Fruit fly (Drosophila melanogaster) whole organism, embryonic: ENCODE measurements around the gene velo.

Experiments
- Ada2b ChIP-seq: fragments of 200-800 bp; sonication (Bioruptor generic); IDR thresholded peaks from 2 replicates; pipeline ENCODE4 v1.3.6; 2022; ENCODE audit warnings: missing biosample characterization, missing genetic modification characterization
- Bgb ChIP-seq: fragments of 200-800 bp; sonication (Bioruptor generic); IDR thresholded peaks from 2 replicates; pipeline ENCODE4 v1.3.6; 2022; ENCODE audit warnings: missing biosample characterization, missing genetic modification characterization; ENCODE audit not compliant: partially characterized antibody
- CG11695 ChIP-seq: fragments of 200-800 bp; sonication (Bioruptor generic); IDR thresholded peaks from 3 replicates; pipeline ENCODE4 v1.3.6; 2022; ENCODE audit warnings: missing biosample characterization, missing genetic modification characterization
- CG12155 ChIP-seq: fragments of 200-800 bp; sonication (Bioruptor generic); optimal IDR thresholded peaks from 3 replicates; lab custom pipeline; 2016; ENCODE audit warnings: missing biosample characterization, missing genetic modification characterization
- CG15696 ChIP-seq: fragments of 200-800 bp; sonication (Bioruptor generic); optimal IDR thresholded peaks from 2 replicates; lab custom pipeline; 2019; ENCODE audit warnings: missing biosample characterization, mild to moderate bottlenecking, missing genetic modification characterization, moderate library complexity
- CG16863 ChIP-seq: fragments of 200-800 bp; sonication (Bioruptor generic); optimal IDR thresholded peaks from 3 replicates; lab custom pipeline; 2016; ENCODE audit warnings: missing biosample characterization, missing genetic modification characterization
- CG18619 ChIP-seq: fragments of 200-800 bp; sonication (Bioruptor generic); optimal IDR thresholded peaks from 3 replicates; lab custom pipeline; 2017; ENCODE audit warnings: missing biosample characterization, mild to moderate bottlenecking, missing genetic modification characterization
- CG2712 ChIP-seq: fragments of 200-800 bp; optimal IDR thresholded peaks from 3 replicates; lab custom pipeline; 2019; ENCODE audit warnings: missing biosample characterization, mild to moderate bottlenecking, missing genetic modification characterization, moderate library complexity
- CG30020 ChIP-seq: fragments of 200-800 bp; optimal IDR thresholded peaks from 2 replicates; lab custom pipeline; 2019; ENCODE audit warnings: missing biosample characterization, mild to moderate bottlenecking, missing genetic modification characterization, moderate library complexity
- CG31224 ChIP-seq: fragments of 200-800 bp; sonication (Bioruptor generic); IDR thresholded peaks from 2 replicates; pipeline ENCODE4 v1.3.6; 2022; ENCODE audit warnings: missing biosample characterization, missing genetic modification characterization
- CG32532 ChIP-seq: fragments of 200-800 bp; sonication (Bioruptor generic); IDR thresholded peaks from 2 replicates; pipeline ENCODE4 v1.3.6; 2022; ENCODE audit warnings: missing biosample characterization, missing genetic modification characterization
- CG32772 ChIP-seq: fragments of 200-800 bp; sonication (Bioruptor generic); IDR thresholded peaks from 2 replicates; pipeline ENCODE4 v1.3.6; 2022; ENCODE audit warnings: missing biosample characterization, missing genetic modification characterization
- CG34376 ChIP-seq: fragments of 200-800 bp; sonication (Bioruptor generic); optimal IDR thresholded peaks from 2 replicates; lab custom pipeline; 2018; ENCODE audit warnings: missing biosample characterization, mild to moderate bottlenecking, missing genetic modification characterization
- CG6791 ChIP-seq: fragments of 200-800 bp; sonication (Bioruptor generic); IDR thresholded peaks from 3 replicates; pipeline ENCODE4 v1.3.6; 2022; ENCODE audit warnings: missing biosample characterization, missing genetic modification characterization; ENCODE audit not compliant: partially characterized antibody
- CG7357 ChIP-seq: fragments of 200-800 bp; sonication (Bioruptor generic); IDR thresholded peaks from 3 replicates; pipeline ENCODE4 v1.3.6; 2022; ENCODE audit warnings: missing biosample characterization, missing genetic modification characterization
- CG7745 ChIP-seq: fragments of 200-800 bp; sonication (Bioruptor generic); optimal IDR thresholded peaks from 2 replicates; lab custom pipeline; 2018; ENCODE audit warnings: missing biosample characterization, mild to moderate bottlenecking, missing genetic modification characterization, moderate library complexity
- CG8924 ChIP-seq: fragments of 200-800 bp; optimal IDR thresholded peaks from 3 replicates; lab custom pipeline; 2019; ENCODE audit warnings: missing biosample characterization, mild to moderate bottlenecking, missing genetic modification characterization, moderate library complexity
- CG8944 ChIP-seq: fragments of 200-800 bp; sonication (Bioruptor generic); optimal IDR thresholded peaks from 3 replicates; lab custom pipeline; 2016; ENCODE audit warnings: missing biosample characterization, missing genetic modification characterization
- CG9727 ChIP-seq: fragments of 200-800 bp; sonication (Bioruptor generic); optimal IDR thresholded peaks from 3 replicates; lab custom pipeline; 2017; ENCODE audit warnings: missing biosample characterization, mild to moderate bottlenecking, missing genetic modification characterization
- CG9817 ChIP-seq: fragments of 200-800 bp; sonication (Bioruptor generic); optimal IDR thresholded peaks from 2 replicates; lab custom pipeline; 2018; ENCODE audit warnings: missing biosample characterization, mild to moderate bottlenecking, missing genetic modification characterization, moderate library complexity
- Chrac-16 ChIP-seq: fragments of 200-800 bp; sonication (Bioruptor generic); optimal IDR thresholded peaks from 3 replicates; lab custom pipeline; 2016; ENCODE audit warnings: missing biosample characterization, missing genetic modification characterization
- GATAe ChIP-seq: fragments of 200-800 bp; sonication (Bioruptor generic); conservative IDR thresholded peaks from 2 replicates; pipeline ENCODE4 v1.3.6; 2022; ENCODE audit warnings: missing biosample characterization, missing genetic modification characterization
- H2.0 ChIP-seq: fragments of 200-800 bp; sonication (Bioruptor generic); IDR thresholded peaks from 2 replicates; pipeline ENCODE4 v1.3.6; 2022; ENCODE audit warnings: missing biosample characterization, missing genetic modification characterization
- HLH4C ChIP-seq: fragments of 200-800 bp; sonication (Bioruptor generic); IDR thresholded peaks from 3 replicates; pipeline ENCODE4 v1.3.6; 2022; ENCODE audit warnings: missing biosample characterization, missing genetic modification characterization; ENCODE audit not compliant: partially characterized antibody
- Med ChIP-seq: fragments of 200-800 bp; sonication (Bioruptor generic); peaks from one replicate; lab custom pipeline; 2016; ENCODE audit warnings: missing biosample characterization, missing genetic modification characterization, mild to moderate bottlenecking, inconsistent platforms, moderate library complexity
- Myb ChIP-seq: fragments of 200-800 bp; sonication (Bioruptor generic); optimal IDR thresholded peaks from 2 replicates; lab custom pipeline; 2016; ENCODE audit warnings: missing biosample characterization, missing genetic modification characterization
- Opbp ChIP-seq: fragments of 200-800 bp; sonication (Bioruptor generic); IDR thresholded peaks from 3 replicates; pipeline ENCODE4 v1.3.6; 2022; ENCODE audit warnings: missing biosample characterization, missing genetic modification characterization; ENCODE audit not compliant: partially characterized antibody
- Optix ChIP-seq: fragments of 200-800 bp; sonication (Bioruptor generic); IDR thresholded peaks from 3 replicates; pipeline ENCODE4 v1.3.6; 2022; ENCODE audit warnings: missing biosample characterization, missing genetic modification characterization
- amos ChIP-seq: fragments of 200-800 bp; sonication (Bioruptor generic); IDR thresholded peaks from 2 replicates; pipeline ENCODE4 v1.3.6; 2022; ENCODE audit warnings: missing biosample characterization, missing genetic modification characterization; ENCODE audit not compliant: partially characterized antibody
- bab2 ChIP-seq: fragments of 200-800 bp; sonication (Bioruptor generic); optimal IDR thresholded peaks from 2 replicates; lab custom pipeline; 2016; ENCODE audit warnings: missing biosample characterization, missing genetic modification characterization
- bcd ChIP-seq: fragments of 200-800 bp; sonication (Bioruptor generic); optimal IDR thresholded peaks from 2 replicates; lab custom pipeline; 2017; ENCODE audit warnings: missing biosample characterization, mild to moderate bottlenecking, missing genetic modification characterization
- cas ChIP-seq: fragments of 200-800 bp; sonication (Bioruptor generic); IDR thresholded peaks from 2 replicates; pipeline ENCODE4 v1.3.6; 2022; ENCODE audit warnings: missing biosample characterization, missing genetic modification characterization
- danr ChIP-seq: fragments of 200-800 bp; sonication (Bioruptor generic); IDR thresholded peaks from 2 replicates; pipeline ENCODE4 v1.3.6; 2022; ENCODE audit warnings: missing biosample characterization, missing genetic modification characterization
- dati ChIP-seq: fragments of 200-800 bp; sonication (Bioruptor generic); IDR thresholded peaks from 2 replicates; pipeline ENCODE4 v1.3.6; 2022; ENCODE audit warnings: missing biosample characterization, missing genetic modification characterization
- dpn ChIP-seq, 2 experiments: fragments of 200-800 bp; sonication (Bioruptor generic); optimal IDR thresholded peaks; 3 replicates each; lab custom pipeline; 2016; ENCODE audit warnings: missing biosample characterization in 2 of 2, missing genetic modification characterization in 2 of 2
- ems ChIP-seq: fragments of 200-800 bp; sonication (Bioruptor generic); optimal IDR thresholded peaks from 3 replicates; lab custom pipeline; 2016; ENCODE audit warnings: missing biosample characterization, missing genetic modification characterization
- fd3F ChIP-seq: fragments of 200-800 bp; sonication (Bioruptor generic); optimal IDR thresholded peaks from 2 replicates; lab custom pipeline; 2018; ENCODE audit warnings: missing biosample characterization, mild to moderate bottlenecking, missing genetic modification characterization, moderate library complexity
- hbn ChIP-seq: fragments of 200-800 bp; sonication (Bioruptor generic); IDR thresholded peaks from 2 replicates; pipeline ENCODE4 v1.3.6; 2022; ENCODE audit warnings: missing biosample characterization, missing genetic modification characterization; ENCODE audit not compliant: partially characterized antibody
- jigr1 ChIP-seq: fragments of 200-800 bp; sonication (Bioruptor generic); IDR thresholded peaks from 3 replicates; pipeline ENCODE4 v1.3.6; 2022; ENCODE audit warnings: missing biosample characterization, missing genetic modification characterization
- klu ChIP-seq: fragments of 200-800 bp; sonication (Bioruptor generic); IDR thresholded peaks from 2 replicates; pipeline ENCODE4 v1.3.6; 2022; ENCODE audit warnings: missing biosample characterization, missing genetic modification characterization
- lola ChIP-seq, 3 experiments: fragments of >200 bp in 2 of 3; fragments of 200-800 bp in 1 of 3; sonication (Bioruptor generic) in 1 of 3; optimal IDR thresholded peaks; 2 replicates each; lab custom pipeline; 2017 to 2019; ENCODE audit warnings: missing biosample characterization in 3 of 3, missing genetic modification characterization in 3 of 3, mild to moderate bottlenecking in 1 of 3, moderate library complexity in 1 of 3
- lov ChIP-seq, 2 experiments: fragments of 200-800 bp in 1 of 2; fragments of >200 bp in 1 of 2; sonication (Bioruptor generic) in 1 of 2; IDR thresholded peaks in 1 of 2; optimal IDR thresholded peaks in 1 of 2; 2 replicates in 1 of 2; 3 replicates in 1 of 2; pipeline versions ENCODE4 v1.3.6 to Lab custom; 2017 to 2022; ENCODE audit warnings: missing biosample characterization in 1 of 2, missing genetic modification characterization in 1 of 2
- pb ChIP-seq: fragments of 200-800 bp; sonication (Bioruptor generic); optimal IDR thresholded peaks from 3 replicates; lab custom pipeline; 2016; ENCODE audit warnings: missing biosample characterization, missing genetic modification characterization
- sens ChIP-seq: fragments of 200-800 bp; sonication (Bioruptor generic); peaks from one replicate; lab custom pipeline; 2016; ENCODE audit warnings: missing biosample characterization, missing genetic modification characterization
- slbo ChIP-seq: fragments of 200-800 bp; sonication (Bioruptor generic); IDR thresholded peaks from 2 replicates; pipeline ENCODE4 v1.3.6; 2022; ENCODE audit warnings: missing biosample characterization, missing genetic modification characterization
- tgo ChIP-seq: fragments of 200-800 bp; sonication (Bioruptor generic); IDR thresholded peaks from 3 replicates; pipeline ENCODE4 v1.3.6; 2022; ENCODE audit warnings: missing biosample characterization, missing genetic modification characterization
- toy ChIP-seq: fragments of 200-800 bp; sonication (Bioruptor generic); IDR thresholded peaks from 2 replicates; pipeline ENCODE4 v1.3.6; 2022; ENCODE audit warnings: missing biosample characterization, missing genetic modification characterization
- trem ChIP-seq: fragments of 200-800 bp; optimal IDR thresholded peaks from 3 replicates; lab custom pipeline; 2019; ENCODE audit warnings: missing biosample characterization, mild to moderate bottlenecking, missing genetic modification characterization, moderate library complexity
- wdn ChIP-seq: fragments of 200-800 bp; sonication (Bioruptor generic); IDR thresholded peaks from 2 replicates; pipeline ENCODE4 v1.3.6; 2022; ENCODE audit warnings: missing biosample characterization, missing genetic modification characterization
- zen2 ChIP-seq: fragments of 200-800 bp; sonication (Bioruptor generic); IDR thresholded peaks from 3 replicates; pipeline ENCODE4 v1.3.6; 2022; ENCODE audit warnings: missing biosample characterization, missing genetic modification characterization; ENCODE audit not compliant: partially characterized antibody

Gene velo

DNA sequence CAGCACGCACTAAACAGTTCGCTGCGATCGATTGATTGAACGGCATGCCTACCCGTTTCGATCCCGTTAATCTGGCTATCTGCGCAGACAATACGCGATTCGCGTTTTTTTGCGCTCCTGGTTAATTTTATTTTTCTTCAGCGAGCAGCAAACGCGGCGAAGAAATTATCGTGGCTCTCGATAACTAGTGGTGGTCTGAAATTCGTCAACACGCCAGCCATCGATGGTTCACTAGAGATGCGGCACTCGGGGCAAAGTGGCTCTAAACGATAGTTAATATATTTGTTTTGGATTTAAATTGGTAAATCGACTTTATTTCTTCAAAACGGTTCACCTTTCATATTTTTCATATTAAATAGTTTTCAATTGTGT is 9.6 kb downstream of the velo start, which contains the start of gene dikar (continued):
- TF ChIP-seq CG7745 (tag; lab: Kevin White, UChicago) = no peak
- 0 out of 3 replicates have a peak, but pooled peaks have one; percentile 40 for TF ChIP-seq jigr1 (GFP tag; lab: Robert Waterston, UW)
- peak; percentile 56; the same call in 1 of the 2 replicates for TF ChIP-seq wdn
- peak; percentile 34 for TF ChIP-seq CG12155 (GFP tag; lab: Kevin White, UChicago)
- TF ChIP-seq Chrac-16 = peak; percentile 44
- peak; percentile 9; the same call in 1 of the 2 replicates for TF ChIP-seq cas (GFP tag; lab: Robert Waterston, UW)
- TF ChIP-seq CG30020 (tag; lab: Kevin White, UChicago) = peak; percentile 38
- TF ChIP-seq H2.0 = peak; percentile 56; the same call in 1 of the 2 replicates
- 0 out of 3 replicates have a peak, but pooled peaks have one; percentile 25 for TF ChIP-seq Optix
- TF ChIP-seq Ada2b (GFP tag; lab: Robert Waterston, UW) = 0 out of 2 replicates have a peak, but pooled peaks have one; percentile 31
- TF ChIP-seq CG8924 (tag; lab: Kevin White, UChicago) = peak; percentile 10
- peak; percentile 37 for TF ChIP-seq CG8944 (GFP tag; lab: Kevin White, UChicago)
- TF ChIP-seq dati = no peak
- no peak for TF ChIP-seq toy (GFP tag; lab: Robert Waterston, UW)
- peak; percentile 69 for TF ChIP-seq HLH4C (GFP tag; lab: Robert Waterston, UW)
- no peak for TF ChIP-seq lov (optimal IDR thresholded peaks at IDR 0.05; lab: Kevin White, UChicago)
- TF ChIP-seq lov (GFP tag; IDR thresholded peaks at IDR 0.05; lab: Robert Waterston, UW) = no peak
- TF ChIP-seq pb (GFP tag; lab: Kevin White, UChicago) = no peak
- peak; percentile 4 for TF ChIP-seq bab2 (GFP tag; lab: Kevin White, UChicago)
- peak; percentile 59; the same call in 2 of the 3 replicates for TF ChIP-seq zen2 (GFP tag; lab: Robert Waterston, UW)
- TF ChIP-seq Med = peak; percentile 87
- TF ChIP-seq danr (GFP tag; lab: Robert Waterston, UW) = no peak
- peak; percentile 42; the same call in 1 of the 2 replicates for TF ChIP-seq CG31224 (GFP tag; lab: Robert Waterston, UW)
- TF ChIP-seq lola (GFP tag; optimal IDR thresholded peaks at IDR 0.05; lab: Kevin White, UChicago) = peak in 1 of 3 experiments; percentile 61
- TF ChIP-seq Bgb = peak; percentile 83
- peak; percentile 22 for TF ChIP-seq trem (tag; lab: Kevin White, UChicago)
- peak; percentile 91 for TF ChIP-seq CG6791 (GFP tag; lab: Robert Waterston, UW)
- peak; percentile 59 for TF ChIP-seq klu
- TF ChIP-seq CG15696 (tag; lab: Kevin White, UChicago) = peak; percentile 37
- peak; percentile 10 to 61 for TF ChIP-seq dpn (GFP tag; optimal IDR thresholded peaks at IDR 0.05; lab: Kevin White, UChicago)
- peak; percentile 72 for TF ChIP-seq CG9727 (GFP tag; lab: Kevin White, UChicago)
- TF ChIP-seq CG34376 (GFP tag; lab: Kevin White, UChicago) = peak; percentile 10
- TF ChIP-seq ems (GFP tag; lab: Kevin White, UChicago) = peak; percentile 48
- peak; percentile 86 for TF ChIP-seq slbo (GFP tag; lab: Robert Waterston, UW)
- TF ChIP-seq CG32772 = peak; percentile 47
- TF ChIP-seq CG2712 (tag; lab: Kevin White, UChicago) = peak; percentile 37
- no peak for TF ChIP-seq CG16863 (GFP tag; lab: Kevin White, UChicago)
- no peak for TF ChIP-seq CG7357
- TF ChIP-seq GATAe (GFP tag; lab: Robert Waterston, UW) = no peak
- TF ChIP-seq Opbp (GFP tag; lab: Robert Waterston, UW) = peak; percentile 94
- TF ChIP-seq CG11695 (GFP tag; lab: Robert Waterston, UW) = 0 out of 3 replicates have a peak, but pooled peaks have one; percentile 18
- peak; percentile 41 for TF ChIP-seq bcd (GFP tag; lab: Kevin White, UChicago)
- TF ChIP-seq CG18619 (GFP tag; lab: Kevin White, UChicago) = peak; percentile 44
- TF ChIP-seq sens (GFP tag; lab: Kevin White, UChicago) = peak; percentile 65
- TF ChIP-seq amos (GFP tag; lab: Robert Waterston, UW) = peak; percentile 92
- no peak for TF ChIP-seq Myb (GFP tag; lab: Kevin White, UChicago)
- peak; percentile 73 for TF ChIP-seq CG32532 (GFP tag; lab: Robert Waterston, UW)
- peak; percentile 62 for TF ChIP-seq hbn (GFP tag; lab: Robert Waterston, UW)
- peak; percentile 73 for TF ChIP-seq CG9817 (tag; lab: Kevin White, UChicago)
- TF ChIP-seq fd3F (GFP tag; lab: Kevin White, UChicago) = peak; percentile 23
- peak; percentile 56 for TF ChIP-seq tgo (GFP tag; lab: Robert Waterston, UW)
